Worm (Caenorhabditis elegans): ENCODE results near the gene shpk-1.

- TF ChIP-seq skn-1 (tag; optimal IDR thresholded peaks at IDR 0.05) (no peak), zag-1 (tag; optimal IDR thresholded peaks at IDR 0.05) (no peak), ceh-82 (tag; optimal IDR thresholded peaks at IDR 0.05) (no peak), egl-27 (tag; optimal IDR thresholded peaks at IDR 0.05) (no peak), blmp-1 (tag; optimal IDR thresholded peaks at IDR 0.05) (no peak), F16B12.6 (tag; optimal IDR thresholded peaks at IDR 0.05) (no peak), nhr-77 (tag; optimal IDR thresholded peaks at IDR 0.05) (no peak), nhr-12 (tag; optimal IDR thresholded peaks at IDR 0.05) (no peak), lin-13 (GFP tag; optimal IDR thresholded peaks at IDR 0.05) (no peak)
Observed at ce11 chrIII:13580538-13580937, 27.3 kb upstream of the shpk-1 start, which contains the start of gene T05D4.5.
